Worm (Caenorhabditis elegans) whole organism, L4 larva: ENCODE results near the gene str-138.

Experiments used
- D1046.2 ChIP-seq: fragments of 200-800 bp; sonication (Bioruptor generic); IDR thresholded peaks from 2 replicates; pipeline ENCODE4 v1.3.6; 2022; ENCODE audit warnings: missing genetic modification characterization, missing compliant biosample characterization
- F37D6.2 ChIP-seq: sonication (generic microtip); optimal IDR thresholded peaks from 2 replicates; lab custom pipeline; 2016; ENCODE audit warnings: mild to moderate bottlenecking, missing genetic modification characterization, missing compliant biosample characterization
- F44E2.7 ChIP-seq: fragments of 200-800 bp; sonication (Bioruptor generic); IDR thresholded peaks from 2 replicates; pipeline ENCODE4 v2.1.2; 2022; ENCODE audit warnings: missing genetic modification characterization, missing compliant biosample characterization
- R02D3.7 ChIP-seq: fragments of 150-350 bp; sonication (generic microtip); optimal IDR thresholded peaks from 3 replicates; lab custom pipeline; 2014; ENCODE audit warnings: missing biosample characterization, missing genetic modification characterization
- Y5F2A.4 ChIP-seq: fragments of 200-800 bp; sonication (Bioruptor generic); optimal IDR thresholded peaks from 2 replicates; lab custom pipeline; 2018; ENCODE audit warnings: mild to moderate bottlenecking, missing genetic modification characterization, missing compliant biosample characterization
- aha-1 ChIP-seq: fragments of 150-350 bp; peaks from one replicate; lab custom pipeline; 2014; ENCODE audit warnings: missing biosample characterization, missing genetic modification characterization
- ceh-28 ChIP-seq: fragments of 150-350 bp; optimal IDR thresholded peaks from 2 replicates; lab custom pipeline; 2014; ENCODE audit warnings: missing biosample characterization, missing genetic modification reagents, missing genetic modification characterization
- ces-1 ChIP-seq: fragments of 150-350 bp; sonication (generic microtip); optimal IDR thresholded peaks from 4 replicates; lab custom pipeline; 2014; ENCODE audit warnings: missing biosample characterization, missing genetic modification reagents, missing genetic modification characterization
- daf-12 ChIP-seq: fragments of 150-350 bp; optimal IDR thresholded peaks from 2 replicates; lab custom pipeline; 2014; ENCODE audit warnings: missing biosample characterization, missing genetic modification reagents, missing genetic modification characterization
- daf-16 ChIP-seq, 3 experiments: sonication (generic microtip); optimal IDR thresholded peaks; 2 replicates each; lab custom pipeline; 2016 to 2017; ENCODE audit warnings: missing genetic modification characterization in 3 of 3, missing genetic modification reagents in 3 of 3, mild to moderate bottlenecking in 2 of 3, missing compliant biosample characterization in 2 of 3, missing biosample characterization in 1 of 3, moderate library complexity in 1 of 3
- fos-1 ChIP-seq: fragments of 150-350 bp; optimal IDR thresholded peaks from 2 replicates; lab custom pipeline; 2014; ENCODE audit warnings: missing biosample characterization, missing genetic modification characterization
- gei-8 ChIP-seq: fragments of 200-800 bp; sonication (Bioruptor generic); optimal IDR thresholded peaks from 2 replicates; lab custom pipeline; 2018; ENCODE audit warnings: mild to moderate bottlenecking, missing genetic modification characterization, missing compliant biosample characterization
- hif-1 ChIP-seq, 2 experiments: sonication (generic microtip); optimal IDR thresholded peaks; 2 replicates each; lab custom pipeline; 2016 to 2017; ENCODE audit warnings: missing compliant biosample characterization in 2 of 2, missing genetic modification characterization in 2 of 2, missing genetic modification reagents in 2 of 2, missing genotype in 2 of 2, mild to moderate bottlenecking in 1 of 2
- hlh-11 ChIP-seq: fragments of 200-800 bp; sonication (Bioruptor generic); optimal IDR thresholded peaks from 2 replicates; lab custom pipeline; 2018; ENCODE audit warnings: mild to moderate bottlenecking, missing genetic modification characterization, missing compliant biosample characterization
- hlh-30 ChIP-seq: sonication (generic microtip); optimal IDR thresholded peaks from 2 replicates; lab custom pipeline; 2017; ENCODE audit warnings: antibody characterized with exemption, mild to moderate bottlenecking, missing genetic modification characterization, missing compliant biosample characterization; ENCODE audit not compliant: insufficient read depth
- jun-1 ChIP-seq: fragments of 150-350 bp; optimal IDR thresholded peaks from 2 replicates; lab custom pipeline; 2014; ENCODE audit warnings: missing biosample characterization, missing genetic modification reagents, missing genetic modification characterization
- lin-15B ChIP-seq: fragments of 150-350 bp; sonication (generic microtip); optimal IDR thresholded peaks from 3 replicates; lab custom pipeline; 2014; ENCODE audit warnings: missing biosample characterization, missing genetic modification characterization
- lir-3 ChIP-seq: sonication (generic microtip); optimal IDR thresholded peaks from 2 replicates; lab custom pipeline; 2016; ENCODE audit warnings: mild to moderate bottlenecking, missing genetic modification characterization, missing compliant biosample characterization
- madf-5 ChIP-seq, 2 experiments: fragments of 200-800 bp; sonication (Bioruptor generic); IDR thresholded peaks; 2 replicates each; pipeline ENCODE4 v1.3.6; 2022; ENCODE audit warnings: missing compliant biosample characterization in 2 of 2, missing genetic modification characterization in 2 of 2
- mxl-2 ChIP-seq: fragments of 200-800 bp; sonication (Bioruptor generic); conservative IDR thresholded peaks from 2 replicates; pipeline ENCODE4 v1.3.6; 2022; ENCODE audit warnings: missing genetic modification reagents, missing genetic modification characterization, missing compliant biosample characterization
- nhr-10 ChIP-seq: fragments of 150-350 bp; optimal IDR thresholded peaks from 2 replicates; lab custom pipeline; 2014; ENCODE audit warnings: missing biosample characterization, missing genetic modification characterization
- nhr-41 ChIP-seq: fragments of 200-800 bp; sonication (Bioruptor generic); IDR thresholded peaks from 2 replicates; pipeline ENCODE4 v1.3.6; 2022; ENCODE audit warnings: missing genetic modification reagents, missing genetic modification characterization, missing compliant biosample characterization
- nhr-42 ChIP-seq: fragments of 200-800 bp; sonication (Bioruptor generic); IDR thresholded peaks from 2 replicates; pipeline ENCODE4 v1.3.6; 2022; ENCODE audit warnings: missing genetic modification characterization, missing compliant biosample characterization
- pha-4 ChIP-seq, 2 experiments: fragments of 150-350 bp in 1 of 2; fragments of 200-800 bp in 1 of 2; sonication (Bioruptor generic) in 1 of 2; IDR thresholded peaks in 1 of 2; optimal IDR thresholded peaks in 1 of 2; 2 replicates each; pipeline versions ENCODE4 v1.3.6 to Lab custom; 2014 to 2022; ENCODE audit warnings: missing genetic modification characterization in 2 of 2, missing genetic modification reagents in 2 of 2, missing biosample characterization in 1 of 2, missing compliant biosample characterization in 1 of 2
- pqm-1 ChIP-seq: sonication (generic microtip); optimal IDR thresholded peaks from 2 replicates; lab custom pipeline; 2017; ENCODE audit warnings: missing biosample characterization, missing genetic modification characterization
- rbr-2 ChIP-seq: sonication (generic microtip); optimal IDR thresholded peaks from 2 replicates; lab custom pipeline; 2016; ENCODE audit warnings: missing genotype, missing genetic modification characterization, missing compliant biosample characterization
- saeg-2 ChIP-seq: fragments of 200-800 bp; sonication (Bioruptor generic); IDR thresholded peaks from 2 replicates; pipeline ENCODE4 v1.3.6; 2022; ENCODE audit warnings: missing genetic modification reagents, missing genetic modification characterization, missing compliant biosample characterization
- set-16 ChIP-seq: fragments of 200-800 bp; sonication (Bioruptor generic); IDR thresholded peaks from 2 replicates; pipeline ENCODE4 v1.3.6; 2022; ENCODE audit warnings: missing genetic modification reagents, missing genetic modification characterization, missing compliant biosample characterization
- tag-97 ChIP-seq: fragments of 200-800 bp; sonication (Bioruptor generic); IDR thresholded peaks from 2 replicates; pipeline ENCODE4 v1.3.6; 2022; ENCODE audit warnings: missing genetic modification characterization, missing compliant biosample characterization
- tra-1 ChIP-seq: fragments of 200-800 bp; sonication (Bioruptor generic); IDR thresholded peaks from 2 replicates; pipeline ENCODE4 v1.3.6; 2022; ENCODE audit warnings: missing genetic modification reagents, missing genetic modification characterization, missing compliant biosample characterization
- zfp-2 ChIP-seq: sonication (generic microtip); optimal IDR thresholded peaks from 2 replicates; lab custom pipeline; 2016; ENCODE audit warnings: mild to moderate bottlenecking, missing genetic modification characterization, missing compliant biosample characterization
- zfp-3 ChIP-seq: fragments of 200-800 bp; sonication (Bioruptor generic); conservative IDR thresholded peaks from 2 replicates; pipeline ENCODE4 v1.3.6; 2022; ENCODE audit warnings: missing genetic modification reagents, missing genetic modification characterization, missing compliant biosample characterization
- zip-2 ChIP-seq: fragments of 150-350 bp; optimal IDR thresholded peaks from 2 replicates; lab custom pipeline; 2014; ENCODE audit warnings: missing biosample characterization, missing genetic modification characterization
- ztf-7 ChIP-seq: fragments of 150-350 bp; optimal IDR thresholded peaks from 2 replicates; lab custom pipeline; 2014; ENCODE audit warnings: missing biosample characterization, missing genetic modification characterization

Gene str-138

ce11 chrV:8085141-8085540 is 26.7 kb downstream of the str-138 start, which contains the start of gene C09H5.7:
C09H5.7 (minus strand) TSS chrV:8085241.
- TF ChIP-seq tra-1 (GFP tag; lab: Robert Waterston, UW) (no peak), pha-4 (GFP tag; IDR thresholded peaks at IDR 0.05; lab: Robert Waterston, UW) (no peak), pha-4 (tag; optimal IDR thresholded peaks at IDR 0.05; lab: Kevin White, UChicago) (no peak), tag-97 (GFP tag; lab: Robert Waterston, UW) (no peak), daf-16 (GFP tag; optimal IDR thresholded peaks at IDR 0.05; lab: Kevin White, UChicago) (no peak), daf-16 (tag; optimal IDR thresholded peaks at IDR 0.05; lab: Kevin White, UChicago) (no peak), nhr-42 (GFP tag; lab: Robert Waterston, UW) (no peak), Y5F2A.4 (GFP tag; lab: Kevin White, UChicago) (no peak), set-16 (GFP tag; lab: Robert Waterston, UW) (no peak), lir-3 (no peak), nhr-41 (GFP tag; lab: Robert Waterston, UW) (no peak), zip-2 (tag; lab: Kevin White, UChicago) (no peak), jun-1 (tag; lab: Kevin White, UChicago) (no peak)

ce11 chrV:8090595-8090994 is 32.1 kb downstream of the str-138 start, which contains the start of gene str-130:
str-130 (minus strand) TSS chrV:8090695.
- TF ChIP-seq saeg-2 (GFP tag; lab: Robert Waterston, UW) = no peak
- TF ChIP-seq F37D6.2 = no peak
- no peak for TF ChIP-seq zfp-2 (tag; lab: Kevin White, UChicago)
- no peak for TF ChIP-seq F44E2.7
- no peak for TF ChIP-seq ceh-28 (tag; lab: Kevin White, UChicago)
- TF ChIP-seq rbr-2 (tag; lab: Kevin White, UChicago) = no peak
- no peak for TF ChIP-seq lin-15B (tag; lab: Kevin White, UChicago)
- TF ChIP-seq fos-1 (tag; lab: Kevin White, UChicago) = no peak
- no peak for TF ChIP-seq aha-1
- no peak for TF ChIP-seq ces-1 (GFP tag; lab: Kevin White, UChicago)
- TF ChIP-seq mxl-2 (GFP tag; lab: Robert Waterston, UW) = no peak
- TF ChIP-seq gei-8 (GFP tag; lab: Kevin White, UChicago) = no peak
- TF ChIP-seq hlh-11 (tag; lab: Kevin White, UChicago) = no peak
- no peak for TF ChIP-seq madf-5 (GFP tag; IDR thresholded peaks at IDR 0.05; lab: Robert Waterston, UW)

- no peak for TF ChIP-seq hif-1 (tag; optimal IDR thresholded peaks at IDR 0.05; lab: Kevin White, UChicago)
- no peak for TF ChIP-seq daf-12 (tag; lab: Kevin White, UChicago)
- TF ChIP-seq set-16 (GFP tag; lab: Robert Waterston, UW) = no peak
- TF ChIP-seq aha-1 = peak; percentile 31
- no peak for TF ChIP-seq mxl-2 (GFP tag; lab: Robert Waterston, UW)
- TF ChIP-seq D1046.2 (GFP tag; lab: Robert Waterston, UW) = no peak
- TF ChIP-seq pqm-1 (tag; lab: Kevin White, UChicago) = no peak
- no peak for TF ChIP-seq ztf-7 (tag; lab: Kevin White, UChicago)
Measured at ce11 chrV:8092385-8092784, 33.9 kb downstream of the str-138 start, which contains the start of gene str-129. str-129 (minus strand) TSS chrV:8092485.

ce11 chrV:8095378-8095777 is 36.9 kb downstream of the str-138 start, which contains the start of gene str-146:
str-146 (minus strand) TSS chrV:8095478.
- TF ChIP-seq lin-15B (tag; lab: Kevin White, UChicago) (no peak), nhr-10 (tag; lab: Kevin White, UChicago) (no peak), hlh-30 (tag; lab: Kevin White, UChicago) (no peak), zfp-3 (GFP tag; lab: Robert Waterston, UW) (no peak), R02D3.7 (tag; lab: Kevin White, UChicago) (no peak)
- TF ChIP-seq, all 104 proteins: peak for 0
